Fruit fly (Drosophila melanogaster): Measurements from ENCODE around the gene CG16903.

The CG16903 gene

dm6 chrX:2104365-2104764 lies 24.2 kb upstream of the CG16903 start:
- TF ChIP-seq kay (GFP tag; ENCODE audit: borderline replicate concordance): no peak
- TF ChIP-seq tj (GFP tag; optimal IDR thresholded peaks at IDR 0.05): no peak
- no peak for TF ChIP-seq CG1620 (GFP tag; optimal IDR thresholded peaks at IDR 0.05)
- TF ChIP-seq CG11617 (GFP tag; optimal IDR thresholded peaks at IDR 0.05): no peak
- TF ChIP-seq CG33017 (tag; optimal IDR thresholded peaks at IDR 0.05): no peak
- no peak for TF ChIP-seq Clk (GFP tag; optimal IDR thresholded peaks at IDR 0.05)
- TF ChIP-seq CG5204 (GFP tag; optimal IDR thresholded peaks at IDR 0.05): no peak
- TF ChIP-seq bab1 (GFP tag; optimal IDR thresholded peaks at IDR 0.05): no peak
- TF ChIP-seq cnc (optimal IDR thresholded peaks at IDR 0.05): no peak
- TF ChIP-seq CG14711 (tag; optimal IDR thresholded peaks at IDR 0.05): no peak
- no peak for TF ChIP-seq ovo (GFP tag; optimal IDR thresholded peaks at IDR 0.05)
- TF ChIP-seq CG7045 (GFP tag; optimal IDR thresholded peaks at IDR 0.05): no peak
- no peak for TF ChIP-seq cic (GFP tag; optimal IDR thresholded peaks at IDR 0.05)
- TF ChIP-seq toe (GFP tag; optimal IDR thresholded peaks at IDR 0.05): no peak
- TF ChIP-seq pad (GFP tag; optimal IDR thresholded peaks at IDR 0.05): no peak
- TF ChIP-seq Hr96 (GFP tag; optimal IDR thresholded peaks at IDR 0.05): no peak
- no peak for TF ChIP-seq CG12768 (GFP tag; optimal IDR thresholded peaks at IDR 0.05)
- TF ChIP-seq CG7101 (tag; optimal IDR thresholded peaks at IDR 0.05): no peak

DNA sequence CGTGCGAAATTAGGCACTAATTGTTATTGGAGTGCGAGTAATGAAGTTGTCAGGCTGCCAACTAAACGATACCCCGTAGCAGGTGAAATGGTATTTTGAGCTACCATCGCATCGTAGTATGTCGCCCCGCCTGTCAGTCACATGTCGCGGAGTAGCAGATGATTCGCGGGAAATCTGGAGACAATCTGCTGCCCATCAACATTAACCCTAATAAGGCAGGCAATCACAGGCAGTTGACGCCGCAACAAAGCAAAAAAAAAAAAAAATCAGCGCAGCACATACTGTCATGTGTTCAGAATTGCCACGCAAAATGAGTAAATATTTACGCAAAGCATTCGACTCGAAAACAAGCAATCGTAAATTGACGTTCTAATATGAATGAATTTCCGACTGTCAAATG lies 23.7 kb upstream of the CG16903 start:
- no peak for TF ChIP-seq kay (GFP tag; ENCODE audit: borderline replicate concordance)
- no peak for TF ChIP-seq CG11617 (GFP tag; optimal IDR thresholded peaks at IDR 0.05)
- no peak for TF ChIP-seq Clk (GFP tag; optimal IDR thresholded peaks at IDR 0.05)
- TF ChIP-seq CG1620 (GFP tag; optimal IDR thresholded peaks at IDR 0.05): no peak
- TF ChIP-seq CG33017 (tag; optimal IDR thresholded peaks at IDR 0.05): no peak
- TF ChIP-seq CG7101 (tag; optimal IDR thresholded peaks at IDR 0.05): no peak
- TF ChIP-seq CG5204 (GFP tag; optimal IDR thresholded peaks at IDR 0.05): no peak
- TF ChIP-seq tj (GFP tag; optimal IDR thresholded peaks at IDR 0.05): no peak
- no peak for TF ChIP-seq Crg-1 (GFP tag; optimal IDR thresholded peaks at IDR 0.05)
- no peak for TF ChIP-seq cic (GFP tag; optimal IDR thresholded peaks at IDR 0.05)
- TF ChIP-seq pad (GFP tag; optimal IDR thresholded peaks at IDR 0.05): no peak
- TF ChIP-seq ovo (GFP tag; optimal IDR thresholded peaks at IDR 0.05): no peak

DNA sequence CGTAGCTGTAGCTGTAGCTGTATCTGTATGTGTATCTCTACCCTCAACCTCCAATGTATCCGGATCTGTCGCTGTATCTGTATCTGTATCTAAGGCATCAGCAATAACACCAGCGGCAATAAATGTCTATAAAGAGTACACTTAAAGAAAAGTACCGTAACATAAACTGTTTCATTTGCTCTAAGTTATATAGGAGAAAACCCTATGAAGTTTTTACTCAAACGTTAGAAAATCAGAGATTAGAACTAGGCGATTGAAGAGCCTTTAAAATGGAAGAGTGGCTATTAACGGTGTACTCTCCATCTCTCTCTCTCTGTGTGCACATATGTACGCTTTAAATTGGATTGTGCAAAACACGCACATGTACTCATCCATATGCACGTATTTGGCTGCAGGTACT lies 18.1 kb upstream of the CG16903 start:
- TF ChIP-seq CG7045 (GFP tag; optimal IDR thresholded peaks at IDR 0.05) (no peak), pad (GFP tag; optimal IDR thresholded peaks at IDR 0.05) (no peak), CG33017 (tag; optimal IDR thresholded peaks at IDR 0.05) (peak; percentile 8), CG14711 (tag; optimal IDR thresholded peaks at IDR 0.05) (peak; percentile 40), CG7101 (tag; optimal IDR thresholded peaks at IDR 0.05) (no peak)

- TF ChIP-seq CG5204 (GFP tag; optimal IDR thresholded peaks at IDR 0.05): no peak
- TF ChIP-seq toe (GFP tag; optimal IDR thresholded peaks at IDR 0.05): no peak
- TF ChIP-seq bab1 (GFP tag; optimal IDR thresholded peaks at IDR 0.05): no peak
- TF ChIP-seq Mnt (GFP tag; optimal IDR thresholded peaks at IDR 0.05): no peak
- TF ChIP-seq Crg-1 (GFP tag; optimal IDR thresholded peaks at IDR 0.05): no peak
- TF ChIP-seq CG1620 (GFP tag; optimal IDR thresholded peaks at IDR 0.05): no peak
- TF ChIP-seq pad (GFP tag; optimal IDR thresholded peaks at IDR 0.05): no peak
These were observed 16.1 kb upstream of the CG16903 start for dm6 chrX:2096341-2096740.

DNA sequence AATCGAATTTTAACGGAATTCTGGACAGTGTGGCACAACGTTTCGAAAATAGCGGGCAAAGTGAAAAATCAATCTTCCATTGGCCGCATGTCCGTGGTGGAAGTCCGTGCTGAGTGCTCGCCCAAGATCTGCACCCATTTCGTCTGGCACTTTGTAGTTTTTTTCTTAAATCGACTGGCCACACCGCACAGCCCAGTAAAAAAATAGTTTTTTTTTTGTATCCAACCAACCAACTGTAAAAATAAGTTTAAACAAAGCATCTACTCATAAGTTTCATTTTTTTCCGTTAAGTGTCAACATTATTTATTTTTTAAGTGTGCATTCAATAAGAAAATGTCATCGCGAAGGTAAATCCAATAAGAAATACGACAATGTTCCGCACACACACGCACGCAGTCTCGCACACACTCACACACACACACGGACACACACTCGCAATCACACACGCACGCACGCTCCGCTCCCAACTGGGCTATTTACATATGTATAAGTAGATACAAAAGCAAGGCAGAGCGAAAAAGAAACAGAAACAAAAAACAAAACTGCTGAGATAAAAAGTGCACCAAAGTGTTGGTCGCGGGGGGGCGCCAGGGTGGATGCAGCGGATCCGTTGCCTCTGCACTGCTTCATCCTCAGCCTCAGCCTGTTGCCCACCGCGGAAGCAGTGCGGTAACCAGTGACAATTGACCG lies 14.0 kb upstream of the CG16903 start, which contains the start of gene csw:
Gene csw, plus strand, starts transcription at position 163 of the 690 bp plus-strand sequence.
- TF ChIP-seq bab1 (GFP tag; optimal IDR thresholded peaks at IDR 0.05) (peak; percentile 67), cic (GFP tag; optimal IDR thresholded peaks at IDR 0.05) (peak; percentile 33), CG5204 (GFP tag; optimal IDR thresholded peaks at IDR 0.05) (peak; percentile 30), Mnt (GFP tag; optimal IDR thresholded peaks at IDR 0.05) (peak; percentile 70), Clk (GFP tag; optimal IDR thresholded peaks at IDR 0.05) (no peak), CG33017 (tag; optimal IDR thresholded peaks at IDR 0.05) (peak; percentile 18), kay (GFP tag; ENCODE audit: borderline replicate concordance) (no peak), cnc (optimal IDR thresholded peaks at IDR 0.05) (no peak), CG1620 (GFP tag; optimal IDR thresholded peaks at IDR 0.05) (peak; percentile 55), CG7101 (tag; optimal IDR thresholded peaks at IDR 0.05) (peak; percentile 70), tj (GFP tag; optimal IDR thresholded peaks at IDR 0.05) (peak; percentile 65), CG12768 (GFP tag; optimal IDR thresholded peaks at IDR 0.05) (peak; percentile 30), Crg-1 (GFP tag; optimal IDR thresholded peaks at IDR 0.05) (peak; percentile 52), CG14711 (tag; optimal IDR thresholded peaks at IDR 0.05) (peak; percentile 17), ovo (GFP tag; optimal IDR thresholded peaks at IDR 0.05) (peak; percentile 70), CG7045 (GFP tag; optimal IDR thresholded peaks at IDR 0.05) (no peak), pad (GFP tag; optimal IDR thresholded peaks at IDR 0.05) (peak; percentile 51), CG11617 (GFP tag; optimal IDR thresholded peaks at IDR 0.05) (peak; percentile 71)

DNA sequence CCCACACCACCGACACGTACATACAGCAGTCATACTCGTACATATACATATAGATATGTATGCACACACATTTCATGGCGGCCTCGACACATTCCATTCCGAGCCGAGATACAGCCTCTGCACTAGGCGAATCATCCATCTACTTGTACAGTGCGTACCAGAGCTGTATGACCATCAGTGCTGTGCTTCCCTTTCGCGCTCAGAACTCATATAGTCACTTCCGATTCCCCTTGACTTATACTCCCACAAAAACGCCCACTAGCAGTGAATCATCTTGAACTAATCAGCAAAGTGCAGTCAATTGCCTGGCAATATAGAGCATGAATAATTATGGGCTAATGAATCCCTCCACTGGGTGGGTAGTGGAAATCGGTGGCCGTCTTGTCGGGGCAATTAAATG lies 9.6 kb upstream of the CG16903 start:
- TF ChIP-seq Mnt (GFP tag; optimal IDR thresholded peaks at IDR 0.05): no peak
- no peak for TF ChIP-seq CG5204 (GFP tag; optimal IDR thresholded peaks at IDR 0.05)
- TF ChIP-seq Hr96 (GFP tag; optimal IDR thresholded peaks at IDR 0.05): no peak
- no peak for TF ChIP-seq toe (GFP tag; optimal IDR thresholded peaks at IDR 0.05)
- TF ChIP-seq CG11617 (GFP tag; optimal IDR thresholded peaks at IDR 0.05): no peak
- TF ChIP-seq Clk (GFP tag; optimal IDR thresholded peaks at IDR 0.05): no peak
- TF ChIP-seq CG14711 (tag; optimal IDR thresholded peaks at IDR 0.05): no peak
- TF ChIP-seq cic (GFP tag; optimal IDR thresholded peaks at IDR 0.05): no peak
- no peak for TF ChIP-seq bab1 (GFP tag; optimal IDR thresholded peaks at IDR 0.05)
- no peak for TF ChIP-seq CG1620 (GFP tag; optimal IDR thresholded peaks at IDR 0.05)
- TF ChIP-seq tj (GFP tag; optimal IDR thresholded peaks at IDR 0.05): no peak
- no peak for TF ChIP-seq CG33017 (tag; optimal IDR thresholded peaks at IDR 0.05)
- TF ChIP-seq Crg-1 (GFP tag; optimal IDR thresholded peaks at IDR 0.05): no peak
- TF ChIP-seq pad (GFP tag; optimal IDR thresholded peaks at IDR 0.05): no peak
- no peak for TF ChIP-seq kay (GFP tag; ENCODE audit: borderline replicate concordance)
- TF ChIP-seq cnc (optimal IDR thresholded peaks at IDR 0.05): no peak
- TF ChIP-seq CG7045 (GFP tag; optimal IDR thresholded peaks at IDR 0.05): no peak
- no peak for TF ChIP-seq CG7101 (tag; optimal IDR thresholded peaks at IDR 0.05)

Measured in whole organism, adult.